Worm (Caenorhabditis elegans) whole organism, dauer: ENCODE measurements around the gene C56E6.4.

Source experiments
- unc-62 ChIP-seq: sonication (generic microtip); optimal IDR thresholded peaks from 2 replicates; lab custom pipeline; 2017; ENCODE audit warnings: missing biosample characterization, missing genetic modification reagents, missing genetic modification characterization

C56E6.4 gene

ce11 chrII:6526136-6526684, 2.3 kb downstream of the C56E6.4 start:
- no peak for TF ChIP-seq unc-62 (GFP tag; lab: Kevin White, UChicago)

ce11 chrII:6524501-6524977, 4.0 kb downstream of the C56E6.4 start, which contains the start of gene C56E6.2:
TSS of gene C56E6.2 (plus strand) at chrII:6524927.
- no peak for TF ChIP-seq unc-62 (GFP tag; lab: Kevin White, UChicago)

- no peak for TF ChIP-seq unc-62 (GFP tag; lab: Kevin White, UChicago)
Observed at ce11 chrII:6523940-6524339, 4.6 kb downstream of the C56E6.4 start.

ce11 chrII:6522622-6523254, 5.8 kb downstream of the C56E6.4 start:
- no peak for TF ChIP-seq unc-62 (GFP tag; lab: Kevin White, UChicago)

- no peak for TF ChIP-seq unc-62 (GFP tag; lab: Kevin White, UChicago)
Observed at ce11 chrII:6521316-6521715, 7.2 kb downstream of the C56E6.4 start, which contains the start of gene toe-2. TSS of gene toe-2 (minus strand) at chrII:6521385.

ce11 chrII:6520103-6520502, 8.4 kb downstream of the C56E6.4 start:
- TF ChIP-seq unc-62 (GFP tag; lab: Kevin White, UChicago): no peak

ce11 chrII:6519703-6520102, 8.8 kb downstream of the C56E6.4 start:
- no peak for TF ChIP-seq unc-62 (GFP tag; lab: Kevin White, UChicago)

- no peak for TF ChIP-seq unc-62 (GFP tag; lab: Kevin White, UChicago)
Observed at ce11 chrII:6516276-6516675, 12.3 kb downstream of the C56E6.4 start, which contains the start of gene C56E6.7. TSS of gene C56E6.7 (plus strand) at chrII:6516576.

- no peak for TF ChIP-seq unc-62 (GFP tag; lab: Kevin White, UChicago)
Observed at ce11 chrII:6513911-6514310, 14.6 kb downstream of the C56E6.4 start, which contains the start of gene R05G9R.1. TSS of gene R05G9R.1 (minus strand) at chrII:6514011.

ce11 chrII:6513357-6513756, 15.2 kb downstream of the C56E6.4 start:
- no peak for TF ChIP-seq unc-62 (GFP tag; lab: Kevin White, UChicago)

- TF ChIP-seq unc-62 (GFP tag; lab: Kevin White, UChicago): no peak
Observed at ce11 chrII:6502826-6503225, 25.7 kb downstream of the C56E6.4 start, which contains the start of gene R05G9.1. TSS of gene R05G9.1 (plus strand) at chrII:6503168.

ce11 chrII:6501420-6501819, 27.1 kb downstream of the C56E6.4 start, which contains the start of gene R05G9.3:
TSS of gene R05G9.3 (minus strand) at chrII:6501520.
- TF ChIP-seq unc-62 (GFP tag; lab: Kevin White, UChicago): no peak

ce11 chrII:6500161-6500560, 28.4 kb downstream of the C56E6.4 start, which contains the start of gene R05G9.5:
TSS of gene R05G9.5 (minus strand) at chrII:6500261.
- TF ChIP-seq unc-62 (GFP tag; lab: Kevin White, UChicago): no peak

- TF ChIP-seq unc-62 (GFP tag; lab: Kevin White, UChicago): no peak
Observed at ce11 chrII:6499067-6499466, 29.5 kb downstream of the C56E6.4 start, which contains the start of gene twk-49. TSS of gene twk-49 (minus strand) at chrII:6499167.

- TF ChIP-seq unc-62 (GFP tag; lab: Kevin White, UChicago): no peak
Observed at ce11 chrII:6498609-6499008, 29.9 kb downstream of the C56E6.4 start.

ce11 chrII:6497137-6497536, 31.4 kb downstream of the C56E6.4 start:
- TF ChIP-seq unc-62 (GFP tag; lab: Kevin White, UChicago): no peak
